Worm (Caenorhabditis elegans): ENCODE measurements around the gene lep-2.

DNA sequence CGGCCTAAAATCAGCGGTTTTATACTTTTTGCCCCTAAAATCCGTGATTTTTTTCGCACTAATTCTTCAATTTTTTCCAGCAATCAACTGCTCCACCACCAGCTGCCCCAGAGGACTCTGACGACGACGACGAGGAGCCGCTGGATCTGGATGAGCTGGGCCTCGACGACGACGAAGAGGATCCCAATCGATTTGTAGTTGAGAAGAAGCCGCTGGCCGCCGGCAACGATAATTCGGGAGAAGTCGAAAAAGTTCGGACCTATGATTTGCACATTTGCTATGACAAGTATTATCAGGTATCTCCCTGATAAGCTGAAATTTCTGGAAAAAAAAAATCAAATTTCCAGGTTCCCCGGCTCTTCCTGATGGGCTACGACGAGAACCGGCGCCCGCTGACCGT lies 19.7 kb downstream of the lep-2 start:
- TF ChIP-seq nhr-77 (tag; optimal IDR thresholded peaks at IDR 0.05) (no peak), fos-1 (tag; optimal IDR thresholded peaks at IDR 0.05) (no peak), crh-2 (tag; optimal IDR thresholded peaks at IDR 0.05) (no peak), unc-39 (tag; optimal IDR thresholded peaks at IDR 0.05) (no peak), unc-62 (GFP tag; optimal IDR thresholded peaks at IDR 0.05) (no peak), ztf-11 (tag; optimal IDR thresholded peaks at IDR 0.05) (no peak), C34F6.9 (tag; optimal IDR thresholded peaks at IDR 0.05) (no peak), ceh-82 (tag; optimal IDR thresholded peaks at IDR 0.05) (no peak), aly-2 (tag; optimal IDR thresholded peaks at IDR 0.05) (no peak), mdl-1 (tag; optimal IDR thresholded peaks at IDR 0.05) (no peak)

Measured in whole organism, L2 larva.